Fruit fly (Drosophila melanogaster): ENCODE data around the gene Droj2.

Droj2 gene

dm6 chr3R:13366561-13367518, 15.1 kb upstream of the Droj2 start, which contains the start of gene Elp6 (continued):
- TF ChIP-seq zfh2 (GFP tag; optimal IDR thresholded peaks at IDR 0.05) = peak; percentile 62
- TF ChIP-seq HLH3B (GFP tag; IDR thresholded peaks at IDR 0.05) = peak; percentile 66
- TF ChIP-seq CoRest (tag; optimal IDR thresholded peaks at IDR 0.05) = peak; percentile 80
- TF ChIP-seq tgo (GFP tag; IDR thresholded peaks at IDR 0.05) = peak; percentile 65
- TF ChIP-seq CG18764 (GFP tag; optimal IDR thresholded peaks at IDR 0.05) = peak; percentile 47
- no peak for TF ChIP-seq Neu2 (GFP tag; optimal IDR thresholded peaks at IDR 0.05; ENCODE audit: borderline replicate concordance)
- TF ChIP-seq Xrp1 (GFP tag; IDR thresholded peaks at IDR 0.05) = peak; percentile 51; the same call in 1 of the 2 replicates
- TF ChIP-seq CG18011 (GFP tag; optimal IDR thresholded peaks at IDR 0.05) = peak; percentile 10
- TF ChIP-seq CG8281 (tag; optimal IDR thresholded peaks at IDR 0.05) = peak; percentile 42
- no peak for TF ChIP-seq tx (GFP tag; optimal IDR thresholded peaks at IDR 0.05)
- TF ChIP-seq zfh1 (GFP tag; IDR thresholded peaks at IDR 0.05) = peak; percentile 27; the same call in 1 of the 3 replicates
- peak; percentile 69 for TF ChIP-seq Sox102F (GFP tag; optimal IDR thresholded peaks at IDR 0.05)
- TF ChIP-seq Camta (GFP tag; optimal IDR thresholded peaks at IDR 0.05) = peak; percentile 52
- TF ChIP-seq CG15269 (tag; optimal IDR thresholded peaks at IDR 0.05) = peak; percentile 74
- TF ChIP-seq CG1024 (GFP tag; IDR thresholded peaks at IDR 0.05) = peak; percentile 52; the same call in 1 of the 2 replicates
- no peak for TF ChIP-seq usp (GFP tag; optimal IDR thresholded peaks at IDR 0.05)
- no peak for TF ChIP-seq Mes4 (GFP tag; optimal IDR thresholded peaks at IDR 0.05)
- peak; percentile 27 for TF ChIP-seq CG14710 (tag; optimal IDR thresholded peaks at IDR 0.05)
- peak; percentile 63 for TF ChIP-seq Aef1 (GFP tag; IDR thresholded peaks at IDR 0.05)
- peak; percentile 52 for TF ChIP-seq eyg (GFP tag; optimal IDR thresholded peaks at IDR 0.05)
- no peak for TF ChIP-seq tup (GFP tag; optimal IDR thresholded peaks at IDR 0.05)
- no peak for TF ChIP-seq CG5953 (GFP tag; IDR thresholded peaks at IDR 0.05)
- TF ChIP-seq CG7372 (GFP tag; IDR thresholded peaks at IDR 0.05) = peak; percentile 52; the same call in 1 of the 2 replicates
- no peak for TF ChIP-seq CG17829 (tag; optimal IDR thresholded peaks at IDR 0.05)
- TF ChIP-seq CG2678 (tag; optimal IDR thresholded peaks at IDR 0.05) = peak; percentile 85
- TF ChIP-seq Atf-2 (GFP tag; optimal IDR thresholded peaks at IDR 0.05) = peak; percentile 58
- no peak for TF ChIP-seq nom (GFP tag; optimal IDR thresholded peaks at IDR 0.05)
- TF ChIP-seq Dbx (GFP tag; IDR thresholded peaks at IDR 0.05) = peak; percentile 53; the same call in 2 of the 3 replicates
- no peak for TF ChIP-seq CG15479 (GFP tag; optimal IDR thresholded peaks at IDR 0.05)
- no peak for TF ChIP-seq Kr (GFP tag; optimal IDR thresholded peaks at IDR 0.05)
- TF ChIP-seq CG3065 (GFP tag; optimal IDR thresholded peaks at IDR 0.05) = no peak
- TF ChIP-seq CG6689 (GFP tag; IDR thresholded peaks at IDR 0.05) = no peak
- no peak for TF ChIP-seq zf30C (GFP tag; optimal IDR thresholded peaks at IDR 0.05)
- no peak for TF ChIP-seq Dfd (GFP tag; optimal IDR thresholded peaks at IDR 0.05)
- no peak for TF ChIP-seq Mad (GFP tag; optimal IDR thresholded peaks at IDR 0.05)
- no peak for TF ChIP-seq nau (GFP tag; optimal IDR thresholded peaks at IDR 0.05)
- TF ChIP-seq HmgD (GFP tag; optimal IDR thresholded peaks at IDR 0.05) = no peak
- TF ChIP-seq lbe (GFP tag; optimal IDR thresholded peaks at IDR 0.05) = peak; percentile 26
- TF ChIP-seq CG4360 (GFP tag; IDR thresholded peaks at IDR 0.05) = no peak
- TF ChIP-seq CG14667 (GFP tag; IDR thresholded peaks at IDR 0.05) = no peak
- TF ChIP-seq CG12744 (GFP tag; optimal IDR thresholded peaks at IDR 0.05) = peak; percentile 51
- peak; percentile 67; the same call in 1 of the 2 replicates for TF ChIP-seq Awh (GFP tag; IDR thresholded peaks at IDR 0.05)
- peak; percentile 69 for TF ChIP-seq chn (GFP tag; optimal IDR thresholded peaks at IDR 0.05)
- no peak for TF ChIP-seq bowl (GFP tag; IDR thresholded peaks at IDR 0.05)
- no peak for TF ChIP-seq CG6791 (GFP tag; IDR thresholded peaks at IDR 0.05; ENCODE audit: partially characterized antibody)
- TF ChIP-seq aop (GFP tag; IDR thresholded peaks at IDR 0.05) = no peak
- no peak for TF ChIP-seq z (GFP tag; IDR thresholded peaks at IDR 0.05)
- no peak for TF ChIP-seq CG17912 (GFP tag; optimal IDR thresholded peaks at IDR 0.05)
- TF ChIP-seq CG11093 (GFP tag; IDR thresholded peaks at IDR 0.05) = 0 out of 3 replicates have a peak, but pooled peaks have one; percentile 31
